Worm (Caenorhabditis elegans) whole organism, mixed stage, embryonic: ENCODE data around the gene R02F2.5.

Experiments used
- blmp-1 ChIP-seq: fragments of 150-350 bp; optimal IDR thresholded peaks from 2 replicates; lab custom pipeline; 2014; ENCODE audit warnings: missing biosample characterization, missing genetic modification characterization
- ces-1 ChIP-seq: fragments of 150-350 bp; optimal IDR thresholded peaks from 2 replicates; lab custom pipeline; 2014; ENCODE audit warnings: missing biosample characterization, missing genetic modification reagents, missing genetic modification characterization
- elt-1 ChIP-seq: sonication (generic microtip); optimal IDR thresholded peaks from 2 replicates; lab custom pipeline; 2017; ENCODE audit warnings: missing genetic modification characterization, mild to moderate bottlenecking, missing compliant biosample characterization, antibody characterized with exemption, moderate library complexity, borderline replicate concordance; ENCODE audit not compliant: insufficient read depth
- hlh-1 ChIP-seq: fragments of 150-350 bp; optimal IDR thresholded peaks from 2 replicates; lab custom pipeline; 2014; ENCODE audit warnings: missing biosample characterization, missing genetic modification reagents, missing genetic modification characterization
- lin-13 ChIP-seq: fragments of 150-350 bp; optimal IDR thresholded peaks from 2 replicates; lab custom pipeline; 2014; ENCODE audit warnings: missing biosample characterization, missing genetic modification characterization
- lsy-2 ChIP-seq: fragments of 150-350 bp; optimal IDR thresholded peaks from 2 replicates; lab custom pipeline; 2014; ENCODE audit warnings: missing biosample characterization, missing genetic modification characterization
- nhr-12 ChIP-seq: fragments of 150-350 bp; optimal IDR thresholded peaks from 2 replicates; lab custom pipeline; 2014; ENCODE audit warnings: missing biosample characterization, missing genetic modification characterization
- nhr-237 ChIP-seq: fragments of 150-350 bp; optimal IDR thresholded peaks from 2 replicates; lab custom pipeline; 2014; ENCODE audit warnings: missing biosample characterization, missing genetic modification characterization
- nhr-76 ChIP-seq: sonication (generic microtip); optimal IDR thresholded peaks from 2 replicates; lab custom pipeline; 2017; ENCODE audit warnings: missing biosample characterization, missing genetic modification characterization
- pha-4 ChIP-seq: fragments of 150-350 bp; optimal IDR thresholded peaks from 2 replicates; lab custom pipeline; 2018; ENCODE audit warnings: missing biosample characterization, missing genetic modification reagents, missing genetic modification characterization
- sem-2 ChIP-seq: fragments of 200-800 bp; sonication (Bioruptor generic); optimal IDR thresholded peaks from 2 replicates; lab custom pipeline; 2018; ENCODE audit warnings: mild to moderate bottlenecking, missing genetic modification characterization, missing compliant biosample characterization
- unc-120 ChIP-seq: sonication (generic microtip); optimal IDR thresholded peaks from 2 replicates; lab custom pipeline; 2017; ENCODE audit warnings: missing genetic modification characterization, missing compliant biosample characterization; ENCODE audit not compliant: poor library complexity, severe bottlenecking
- unc-62 ChIP-seq: fragments of 150-350 bp; optimal IDR thresholded peaks from 2 replicates; lab custom pipeline; 2014; ENCODE audit warnings: missing biosample characterization, missing genetic modification reagents, missing genetic modification characterization
- zip-8 ChIP-seq: fragments of 150-350 bp; optimal IDR thresholded peaks from 2 replicates; lab custom pipeline; 2014; ENCODE audit warnings: missing biosample characterization, missing genetic modification characterization

DNA sequence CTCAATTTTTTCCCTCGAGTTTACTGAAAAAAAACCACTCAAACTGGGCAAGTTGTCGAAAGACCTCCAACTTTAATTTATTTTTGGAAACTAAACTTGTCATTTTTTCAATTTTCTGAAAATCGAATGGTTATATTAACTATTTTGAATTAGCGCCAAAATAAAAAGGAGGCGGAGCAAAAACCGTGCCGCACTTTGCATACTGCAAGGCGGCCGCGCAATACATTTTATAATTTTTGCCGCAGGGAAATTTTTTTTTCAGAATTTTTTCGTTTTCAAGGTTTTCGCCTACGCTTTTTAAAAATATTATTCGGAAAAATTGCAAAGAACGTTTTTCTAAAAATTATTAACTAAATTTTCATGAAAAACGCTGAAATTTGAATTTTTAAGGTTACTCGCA lies 24.6 kb downstream of the R02F2.5 start:
- TF ChIP-seq pha-4 (tag; lab: Kevin White, UChicago), result no peak
- no peak for TF ChIP-seq ces-1
- TF ChIP-seq nhr-12, result no peak
- no peak for TF ChIP-seq unc-62 (GFP tag; lab: Kevin White, UChicago)
- no peak for TF ChIP-seq lin-13 (tag; lab: Kevin White, UChicago)
- no peak for TF ChIP-seq blmp-1 (tag; lab: Kevin White, UChicago)
- TF ChIP-seq hlh-1 (tag; lab: Kevin White, UChicago), result no peak
- TF ChIP-seq unc-120 (tag; lab: Kevin White, UChicago), result no peak
- no peak for TF ChIP-seq sem-2 (GFP tag; lab: Kevin White, UChicago)
- TF ChIP-seq lsy-2 (tag; lab: Kevin White, UChicago), result no peak
- TF ChIP-seq nhr-76 (tag; lab: Kevin White, UChicago), result no peak
- TF ChIP-seq zip-8 (tag; lab: Kevin White, UChicago), result no peak
- TF ChIP-seq elt-1, result no peak
- no peak for TF ChIP-seq nhr-237 (tag; lab: Kevin White, UChicago)
